Worm (Caenorhabditis elegans): ENCODE measurements around the gene Y66D12A.6.

DNA sequence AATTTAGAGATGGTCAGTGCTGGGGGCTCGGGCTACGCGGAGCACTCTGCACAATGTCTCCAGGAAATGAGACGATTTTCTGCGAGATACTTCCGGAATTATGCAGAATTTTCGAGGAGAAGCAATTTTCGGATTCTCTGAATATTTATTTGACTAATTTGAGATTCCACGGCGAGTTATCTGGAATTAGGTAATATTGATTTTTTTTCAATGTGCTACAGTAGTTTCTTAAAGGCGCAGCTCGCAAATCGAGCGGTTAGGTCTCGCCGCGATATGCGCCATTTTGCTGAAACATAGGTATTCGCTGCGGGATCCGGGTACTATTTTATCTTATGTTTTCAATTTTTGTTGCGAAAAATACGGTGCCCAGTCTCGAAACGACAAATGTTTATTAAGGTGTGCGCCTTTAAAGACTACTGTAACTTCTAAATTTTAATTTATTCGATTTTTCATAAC lies 46.5 kb downstream of the Y66D12A.6 start, which contains the start of gene nrps-1:
- no peak for TF ChIP-seq pha-4 (tag; optimal IDR thresholded peaks at IDR 0.05)
- TF ChIP-seq hlh-6 (tag; optimal IDR thresholded peaks at IDR 0.05): no peak
- TF ChIP-seq ceh-45 (GFP tag; IDR thresholded peaks at IDR 0.05): no peak
- TF ChIP-seq T23F11.4 (GFP tag; optimal IDR thresholded peaks at IDR 0.05): no peak
- no peak for TF ChIP-seq ama-1 (optimal IDR thresholded peaks at IDR 0.05)
- no peak for TF ChIP-seq mec-3 (tag; optimal IDR thresholded peaks at IDR 0.05; ENCODE audit: borderline replicate concordance)
- TF ChIP-seq pag-3 (tag; optimal IDR thresholded peaks at IDR 0.05; ENCODE audit: borderline replicate concordance): no peak

All from whole organism, late embryonic.